Worm (Caenorhabditis elegans) whole organism, late embryonic: ENCODE data around the gene klc-1.

Experiments
- nfya-1 ChIP-seq: sonication (generic microtip); optimal IDR thresholded peaks from 2 replicates; lab custom pipeline; 2017; ENCODE audit warnings: missing genetic modification characterization, mild to moderate bottlenecking, missing compliant biosample characterization, antibody characterized with exemption, moderate library complexity
- npax-4 ChIP-seq: sonication (generic microtip); optimal IDR thresholded peaks from 2 replicates; lab custom pipeline; 2016; ENCODE audit warnings: missing genetic modification characterization, missing compliant biosample characterization
- sox-4 ChIP-seq: sonication (generic microtip); optimal IDR thresholded peaks from 2 replicates; lab custom pipeline; 2017; ENCODE audit warnings: mild to moderate bottlenecking, missing genetic modification characterization, inconsistent platforms, missing compliant biosample characterization

ce11 chrIV:11119972-11120562, 36.5 kb downstream of the klc-1 start:
- TF ChIP-seq sox-4 (no peak), nfya-1 (tag; lab: Kevin White, UChicago) (no peak), npax-4 (tag; lab: Kevin White, UChicago) (no peak)
